Worm (Caenorhabditis elegans) whole organism, midembryonic: ENCODE results near the gene F59E12.8.

Experiments
- cog-1 ChIP-seq: sonication (generic microtip); optimal IDR thresholded peaks from 2 replicates; lab custom pipeline; 2016; ENCODE audit warnings: missing genetic modification characterization, missing compliant biosample characterization
- med-1 ChIP-seq: sonication (generic microtip); optimal IDR thresholded peaks from 2 replicates; lab custom pipeline; 2017; ENCODE audit warnings: missing genetic modification characterization, mild to moderate bottlenecking, missing compliant biosample characterization, antibody characterized with exemption, missing genetic modification reagents; ENCODE audit not compliant: insufficient read depth
- ref-1 ChIP-seq: fragments of 200-800 bp; sonication (Bioruptor generic); conservative IDR thresholded peaks from 2 replicates; pipeline ENCODE4 v1.3.6; 2022; ENCODE audit warnings: missing genetic modification reagents, missing genetic modification characterization, missing compliant biosample characterization
- ztf-23 ChIP-seq: fragments of 200-800 bp; sonication (Bioruptor generic); IDR thresholded peaks from 2 replicates; pipeline ENCODE4 v1.3.6; 2022; ENCODE audit warnings: missing genetic modification reagents, missing genetic modification characterization, missing compliant biosample characterization

DNA sequence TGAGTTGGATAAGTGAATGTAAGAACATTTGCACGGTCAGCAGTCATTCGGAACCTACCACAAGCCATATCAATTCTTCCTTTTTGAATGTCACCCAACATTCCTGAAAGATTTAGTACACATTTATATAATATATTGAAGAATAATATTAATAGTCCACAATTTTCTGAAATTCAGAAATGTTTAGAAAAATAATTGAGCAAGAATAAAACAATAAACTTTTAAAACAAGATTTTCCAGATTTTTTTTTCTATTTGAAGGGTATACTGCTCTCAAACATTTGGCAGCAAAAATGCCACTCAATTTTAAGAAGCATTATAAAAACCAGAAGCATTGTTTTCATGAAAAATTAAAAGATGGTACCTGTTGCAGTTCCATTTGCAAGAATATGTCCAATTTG, at the start of gene F59E12.8:
- no peak for TF ChIP-seq ztf-23 (GFP tag; lab: Robert Waterston, UW)
- no peak for TF ChIP-seq cog-1 (tag; lab: Kevin White, UChicago)
- TF ChIP-seq med-1 (GFP tag; lab: Kevin White, UChicago) = no peak
- TF ChIP-seq ref-1 (GFP tag; lab: Robert Waterston, UW) = no peak
